Worm (Caenorhabditis elegans) whole organism, dauer: ENCODE results near the gene T22D1.5.

Source experiments
- unc-62 ChIP-seq: sonication (generic microtip); optimal IDR thresholded peaks from 2 replicates; lab custom pipeline; 2017; ENCODE audit warnings: missing biosample characterization, missing genetic modification reagents, missing genetic modification characterization

Gene T22D1.5

ce11 chrIV:6912851-6913588 lies 9.3 kb downstream of the T22D1.5 start, which contains the start of gene T22D1.3:
TSS of gene T22D1.3 (plus strand) at chrIV:6913538.
- no peak for TF ChIP-seq unc-62

- TF ChIP-seq unc-62: no peak
These were observed 13.1 kb downstream of the T22D1.5 start for ce11 chrIV:6916831-6917230.

- no peak for TF ChIP-seq unc-62
These were observed 15.6 kb downstream of the T22D1.5 start, which contains the start of gene ruvb-2 for ce11 chrIV:6919318-6919717. TSS of gene ruvb-2 (minus strand) at chrIV:6919406.

- TF ChIP-seq unc-62: no peak
These were observed 16.3 kb downstream of the T22D1.5 start, which contains the start of gene T22D1.18 for ce11 chrIV:6920063-6920462. TSS of gene T22D1.18 (minus strand) at chrIV:6920163.

- TF ChIP-seq unc-62: no peak
These were observed 19.3 kb downstream of the T22D1.5 start, which contains the start of gene T22D1.1 for ce11 chrIV:6923070-6923469. TSS of gene T22D1.1 (plus strand) at chrIV:6923370.

ce11 chrIV:6925520-6925919 lies 21.8 kb downstream of the T22D1.5 start:
- no peak for TF ChIP-seq unc-62

ce11 chrIV:6928417-6928816 lies 24.7 kb downstream of the T22D1.5 start, which contains the start of gene cest-6:
TSS of gene cest-6 (minus strand) at chrIV:6928517.
- TF ChIP-seq unc-62: no peak

- TF ChIP-seq unc-62: no peak
These were observed 33.8 kb downstream of the T22D1.5 start, which contains the start of gene npr-12 for ce11 chrIV:6937548-6937947. TSS of gene npr-12 (minus strand) at chrIV:6937648.

ce11 chrIV:6941101-6941500 lies 37.4 kb downstream of the T22D1.5 start:
- no peak for TF ChIP-seq unc-62

- TF ChIP-seq unc-62: no peak
These were observed 43.1 kb downstream of the T22D1.5 start for ce11 chrIV:6946832-6947231.

ce11 chrIV:6951259-6951658 lies 47.5 kb downstream of the T22D1.5 start:
- TF ChIP-seq unc-62: no peak

- TF ChIP-seq unc-62: no peak
These were observed 50.9 kb downstream of the T22D1.5 start for ce11 chrIV:6954682-6955081.
